Fruit fly (Drosophila melanogaster) whole organism, prepupa: ENCODE data around the gene Yp2.

ENCODE experiments used
- CG34406 ChIP-seq: fragments of 200-800 bp; sonication (Bioruptor generic); optimal IDR thresholded peaks from 3 replicates; lab custom pipeline; 2016; ENCODE audit warnings: missing biosample characterization, missing genetic modification characterization
- CG6792 ChIP-seq: fragments of 200-800 bp; sonication (Bioruptor generic); optimal IDR thresholded peaks from 3 replicates; lab custom pipeline; 2016; ENCODE audit warnings: missing biosample characterization, missing genetic modification characterization
- CG6808 ChIP-seq: fragments of 200-800 bp; sonication (Bioruptor generic); optimal IDR thresholded peaks from 3 replicates; lab custom pipeline; 2017; ENCODE audit warnings: missing biosample characterization, missing genetic modification characterization, mild to moderate bottlenecking, moderate library complexity, missing genetic modification reagents
- CG6854 ChIP-seq: fragments of 200-800 bp; sonication (Bioruptor generic); optimal IDR thresholded peaks from 2 replicates; lab custom pipeline; 2017; ENCODE audit warnings: missing biosample characterization, mild to moderate bottlenecking, missing genetic modification characterization
- Gug ChIP-seq: fragments of 200-800 bp; sonication (Bioruptor generic); IDR thresholded peaks from 2 replicates; pipeline ENCODE4 v1.3.6; 2022; ENCODE audit warnings: missing biosample characterization, missing genetic modification characterization
- OdsH ChIP-seq: fragments of 200-800 bp; sonication (Bioruptor generic); optimal IDR thresholded peaks from 3 replicates; lab custom pipeline; 2016; ENCODE audit warnings: missing biosample characterization, missing genetic modification characterization
- fkh ChIP-seq: fragments of 200-800 bp; sonication (Bioruptor generic); optimal IDR thresholded peaks from 3 replicates; lab custom pipeline; 2017; ENCODE audit warnings: missing biosample characterization, mild to moderate bottlenecking, missing genetic modification characterization, moderate library complexity
- vri ChIP-seq: fragments of 200-800 bp; sonication (Bioruptor generic); optimal IDR thresholded peaks from 3 replicates; lab custom pipeline; 2016; ENCODE audit warnings: missing biosample characterization, mild to moderate bottlenecking, missing genetic modification characterization

DNA sequence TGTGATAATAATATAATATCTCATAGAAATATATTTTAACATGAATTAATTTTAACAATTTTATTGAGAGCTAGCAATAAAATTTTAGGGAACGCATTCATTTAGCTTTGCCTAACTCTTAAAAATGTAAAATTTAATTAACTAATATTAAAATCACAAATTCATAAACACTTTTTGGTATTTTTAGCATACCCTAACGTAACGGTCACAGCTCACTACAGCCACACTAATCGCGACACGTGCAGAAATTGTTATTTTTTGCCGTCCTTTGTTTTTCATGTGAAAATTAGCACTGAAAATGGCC, 30.5 kb upstream of the Yp2 start, which contains the start of gene CG2972:
- TF ChIP-seq CG6792 (GFP tag; lab: Kevin White, UChicago) (no peak), CG6808 (GFP tag; lab: Kevin White, UChicago) (no peak), CG6854 (GFP tag; lab: Kevin White, UChicago) (no peak), CG34406 (GFP tag; lab: Kevin White, UChicago) (no peak), Gug (GFP tag; lab: Robert Waterston, UW) (no peak), OdsH (GFP tag; lab: Kevin White, UChicago) (no peak), fkh (GFP tag; lab: Kevin White, UChicago) (no peak), vri (GFP tag; lab: Kevin White, UChicago) (no peak)
